Worm (Caenorhabditis elegans): Measurements from ENCODE around the gene R11G10.4.

- TF ChIP-seq ama-1 (optimal IDR thresholded peaks at IDR 0.05) (no peak), nhr-77 (tag; optimal IDR thresholded peaks at IDR 0.05) (no peak), vab-15 (tag; optimal IDR thresholded peaks at IDR 0.05) (no peak)
Observed at ce11 chrV:13556297-13556696, 49.9 kb downstream of the R11G10.4 start, which contains the start of gene C56A3.6.
